Worm (Caenorhabditis elegans): Measurements from ENCODE around the gene C50D2.2.

The C50D2.2 gene

DNA sequence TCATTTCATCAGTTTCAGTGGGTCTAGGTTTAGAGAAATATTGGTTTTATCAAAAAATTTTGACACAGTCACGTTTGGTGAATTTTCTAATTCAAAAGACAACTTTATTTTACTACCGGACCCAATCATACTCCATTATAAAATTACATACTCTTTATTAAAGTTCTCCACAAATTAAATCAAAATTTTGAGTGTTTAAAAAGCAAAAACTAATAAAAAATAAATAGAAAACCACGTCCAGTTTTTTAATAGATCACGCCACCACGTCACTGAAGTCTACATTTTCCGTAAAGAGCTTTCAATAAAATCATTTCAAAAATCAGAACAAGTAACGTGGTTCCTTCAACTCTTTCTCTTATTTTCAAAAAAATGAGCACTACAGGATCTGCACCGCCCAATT lies 3.1 kb upstream of the C50D2.2 start, which contains the start of gene txt-1:
Gene txt-1 (plus strand): TSS at position 301 of the 400 bp plus-strand sequence.
- TF ChIP-seq nhr-12 (tag; optimal IDR thresholded peaks at IDR 0.05) (no peak), mbf-1 (tag; optimal IDR thresholded peaks at IDR 0.05) (no peak), unc-39 (tag; optimal IDR thresholded peaks at IDR 0.05) (no peak), lin-39 (tag; optimal IDR thresholded peaks at IDR 0.05) (no peak), alr-1 (tag; optimal IDR thresholded peaks at IDR 0.05) (no peak), zag-1 (tag; optimal IDR thresholded peaks at IDR 0.05) (no peak), mab-5 (tag; optimal IDR thresholded peaks at IDR 0.05) (no peak), nhr-10 (tag; optimal IDR thresholded peaks at IDR 0.05) (no peak), unc-62 (GFP tag; optimal IDR thresholded peaks at IDR 0.05) (no peak), skn-1 (tag; optimal IDR thresholded peaks at IDR 0.05) (no peak), sem-4 (tag; optimal IDR thresholded peaks at IDR 0.05) (no peak), nhr-77 (tag; optimal IDR thresholded peaks at IDR 0.05) (no peak), sma-9 (GFP tag; optimal IDR thresholded peaks at IDR 0.05) (no peak), sma-9 (tag; optimal IDR thresholded peaks at IDR 0.05) (no peak)

DNA sequence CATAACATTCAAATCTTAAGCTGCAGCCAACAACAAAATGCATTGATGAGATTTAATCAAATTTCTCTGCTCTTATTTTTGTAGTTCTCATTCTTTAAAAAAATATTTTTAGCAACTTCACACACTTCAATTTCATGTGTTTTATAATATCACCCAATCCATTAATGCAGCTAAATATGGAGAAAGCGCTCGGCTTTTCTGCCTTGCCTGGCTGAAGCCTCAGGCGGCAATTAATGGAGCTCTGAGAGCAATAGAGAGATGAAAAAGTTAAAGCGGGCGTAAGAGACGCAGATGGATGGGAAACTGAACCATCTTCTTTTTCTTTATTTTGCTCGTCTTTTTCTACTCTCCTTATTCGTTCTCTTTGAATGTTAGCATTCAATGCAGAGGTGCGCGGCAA lies 1.3 kb upstream of the C50D2.2 start:
- no peak for TF ChIP-seq mbf-1 (tag; optimal IDR thresholded peaks at IDR 0.05)
- no peak for TF ChIP-seq mab-5 (tag; optimal IDR thresholded peaks at IDR 0.05)
- TF ChIP-seq gmeb-1 (tag; optimal IDR thresholded peaks at IDR 0.05), result no peak

DNA sequence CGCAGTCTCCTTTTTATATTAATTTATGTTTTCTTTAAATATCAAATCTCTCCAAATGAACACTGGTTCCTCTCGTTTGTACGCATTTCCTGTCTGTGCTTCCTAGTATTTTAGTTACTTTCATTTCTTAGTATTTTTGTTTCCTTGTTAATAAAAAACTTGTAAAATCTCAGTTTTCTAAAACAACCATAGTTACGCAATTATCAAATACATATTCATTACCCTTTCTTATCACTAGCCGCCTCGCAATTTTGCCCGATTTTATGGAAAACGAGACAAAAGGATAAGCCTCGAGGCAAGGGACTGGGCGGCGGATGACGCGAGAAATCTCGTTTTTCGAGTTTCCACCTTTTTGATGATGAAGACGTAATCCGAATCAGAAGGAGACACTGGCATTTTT lies 2.3 kb downstream of the C50D2.2 start, which contains the start of gene C50D2.1:
Gene C50D2.1 (plus strand): TSS at position 301 of the 400 bp plus-strand sequence.
- TF ChIP-seq mab-5 (tag; optimal IDR thresholded peaks at IDR 0.05), result no peak
- no peak for TF ChIP-seq mdl-1 (tag; optimal IDR thresholded peaks at IDR 0.05)
- no peak for TF ChIP-seq nhr-25 (tag; optimal IDR thresholded peaks at IDR 0.05)
- no peak for TF ChIP-seq lin-13 (GFP tag; optimal IDR thresholded peaks at IDR 0.05)
- no peak for TF ChIP-seq ztf-11 (tag; optimal IDR thresholded peaks at IDR 0.05)
- TF ChIP-seq nhr-12 (tag; optimal IDR thresholded peaks at IDR 0.05), result no peak
- TF ChIP-seq nhr-23 (tag; optimal IDR thresholded peaks at IDR 0.05), result no peak
- no peak for TF ChIP-seq nhr-21 (tag; optimal IDR thresholded peaks at IDR 0.05)

- TF ChIP-seq sma-3 (GFP tag; optimal IDR thresholded peaks at IDR 0.05) (peak; percentile 28), nhr-129 (tag; optimal IDR thresholded peaks at IDR 0.05) (peak; percentile 15), lin-11 (tag; optimal IDR thresholded peaks at IDR 0.05) (no peak)
Measured at ce11 chrII:112231-112630, 3.3 kb downstream of the C50D2.2 start.

ce11 chrII:116916-117315 lies 8.0 kb downstream of the C50D2.2 start, which contains the start of gene srt-54:
Gene srt-54 (plus strand): TSS chrII:117216.
- TF ChIP-seq sma-3 (GFP tag; optimal IDR thresholded peaks at IDR 0.05), result no peak

- TF ChIP-seq ceh-16 (tag; optimal IDR thresholded peaks at IDR 0.05) (no peak), unc-39 (tag; optimal IDR thresholded peaks at IDR 0.05) (no peak), lin-39 (tag; optimal IDR thresholded peaks at IDR 0.05) (no peak), aly-2 (tag; optimal IDR thresholded peaks at IDR 0.05) (no peak), nhr-10 (tag; optimal IDR thresholded peaks at IDR 0.05) (no peak), nhr-237 (tag; optimal IDR thresholded peaks at IDR 0.05) (no peak), skn-1 (tag; optimal IDR thresholded peaks at IDR 0.05) (no peak), nhr-6 (tag; optimal IDR thresholded peaks at IDR 0.05) (no peak), blmp-1 (tag; optimal IDR thresholded peaks at IDR 0.05; ENCODE audit: insufficient read depth) (no peak), fos-1 (tag; optimal IDR thresholded peaks at IDR 0.05) (no peak), elt-1 (tag; optimal IDR thresholded peaks at IDR 0.05) (no peak), nhr-77 (tag; optimal IDR thresholded peaks at IDR 0.05) (no peak), ama-1 (optimal IDR thresholded peaks at IDR 0.05) (no peak), ZK546.5 (tag; optimal IDR thresholded peaks at IDR 0.05) (no peak), mbf-1 (tag; optimal IDR thresholded peaks at IDR 0.05) (no peak), alr-1 (tag; optimal IDR thresholded peaks at IDR 0.05) (no peak), ztf-11 (tag; optimal IDR thresholded peaks at IDR 0.05) (no peak), nhr-25 (tag; optimal IDR thresholded peaks at IDR 0.05) (no peak), Y55F3AM.14 (GFP tag; optimal IDR thresholded peaks at IDR 0.05) (no peak)
Measured at ce11 chrII:121121-121520, 12.2 kb downstream of the C50D2.2 start, which contains the start of gene K10B4.3. Gene K10B4.3 (minus strand): TSS chrII:121221.

Measured in whole organism, L2 larva.